Worm (Caenorhabditis elegans) whole organism, L1 larva: ENCODE data around the gene T02B11.3.

Experiments
- C04F5.9 ChIP-seq: sonication (generic microtip); optimal IDR thresholded peaks from 2 replicates; lab custom pipeline; 2016; ENCODE audit warnings: missing genetic modification characterization, missing compliant biosample characterization
- C16A3.4 ChIP-seq: fragments of 150-350 bp; optimal IDR thresholded peaks from 2 replicates; lab custom pipeline; 2014; ENCODE audit warnings: missing biosample characterization, missing genetic modification characterization
- F16B12.6 ChIP-seq: fragments of 150-350 bp; optimal IDR thresholded peaks from 2 replicates; lab custom pipeline; 2014; ENCODE audit warnings: missing biosample characterization, missing genetic modification characterization
- aha-1 ChIP-seq: fragments of 150-350 bp; optimal IDR thresholded peaks from 2 replicates; lab custom pipeline; 2014; ENCODE audit warnings: missing biosample characterization, missing genetic modification characterization
- alr-1 ChIP-seq: fragments of 200-800 bp; sonication (Bioruptor generic); optimal IDR thresholded peaks from 2 replicates; lab custom pipeline; 2018; ENCODE audit warnings: borderline replicate concordance, mild to moderate bottlenecking, missing genetic modification characterization, missing compliant biosample characterization
- aly-2 ChIP-seq: fragments of 150-350 bp; optimal IDR thresholded peaks from 2 replicates; lab custom pipeline; 2014; ENCODE audit warnings: missing biosample characterization, missing genetic modification characterization
- blmp-1 ChIP-seq: fragments of 150-350 bp; optimal IDR thresholded peaks from 2 replicates; lab custom pipeline; 2014; ENCODE audit warnings: missing biosample characterization, missing genetic modification characterization
- ceh-63 ChIP-seq: fragments of 200-800 bp; sonication (Bioruptor generic); optimal IDR thresholded peaks from 2 replicates; lab custom pipeline; 2018; ENCODE audit warnings: mild to moderate bottlenecking, missing genetic modification characterization, missing compliant biosample characterization
- ceh-8 ChIP-seq: fragments of 200-800 bp; sonication (Bioruptor generic); optimal IDR thresholded peaks from 2 replicates; lab custom pipeline; 2018; ENCODE audit warnings: mild to moderate bottlenecking, missing genetic modification characterization, moderate library complexity, missing compliant biosample characterization
- ceh-90 ChIP-seq: sonication (generic microtip); optimal IDR thresholded peaks from 2 replicates; lab custom pipeline; 2016; ENCODE audit warnings: missing genetic modification characterization, missing compliant biosample characterization
- ces-1 ChIP-seq: fragments of 150-350 bp; optimal IDR thresholded peaks from 2 replicates; lab custom pipeline; 2014; ENCODE audit warnings: missing biosample characterization, missing genetic modification reagents, missing genetic modification characterization
- dpl-1 ChIP-seq, 3 experiments: fragments of 150-350 bp in 2 of 3; sonication (generic microtip) in 1 of 3; optimal IDR thresholded peaks; 2 replicates each; lab custom pipeline; 2014 to 2017; ENCODE audit warnings: missing biosample characterization in 3 of 3, missing genetic modification characterization in 3 of 3, missing genetic modification reagents in 3 of 3
- dsc-1 ChIP-seq: sonication (generic microtip); optimal IDR thresholded peaks from 2 replicates; lab custom pipeline; 2016; ENCODE audit warnings: mild to moderate bottlenecking, missing genetic modification characterization, missing compliant biosample characterization
- efl-1 ChIP-seq, 4 experiments: fragments of 150-350 bp; optimal IDR thresholded peaks in 3 of 4; peaks in 1 of 4; 1 replicate in 1 of 4; 2 replicates in 3 of 4; lab custom pipeline; 2014; ENCODE audit warnings: missing biosample characterization in 2 of 4, missing genetic modification characterization in 2 of 4, missing genetic modification reagents in 2 of 4
- egl-13 ChIP-seq: sonication (generic microtip); optimal IDR thresholded peaks from 2 replicates; lab custom pipeline; 2016; ENCODE audit warnings: missing genotype, missing genetic modification reagents, missing genetic modification characterization, missing compliant biosample characterization
- elt-2 ChIP-seq: sonication (generic microtip); optimal IDR thresholded peaks from 2 replicates; lab custom pipeline; 2016; ENCODE audit warnings: missing genetic modification characterization, mild to moderate bottlenecking, inconsistent platforms, missing compliant biosample characterization, missing genetic modification reagents
- elt-3 ChIP-seq, 6 experiments: fragments of 150-350 bp in 1 of 6; sonication (generic microtip); optimal IDR thresholded peaks; 2 replicates each; lab custom pipeline; 2017 to 2018; ENCODE audit warnings: missing biosample characterization in 6 of 6, missing genetic modification characterization in 6 of 6, inconsistent platforms in 1 of 6
- ets-5 ChIP-seq: fragments of 200-800 bp; sonication (Bioruptor generic); IDR thresholded peaks from 2 replicates; pipeline ENCODE4 v1.3.6; 2022; ENCODE audit warnings: missing genetic modification characterization, missing compliant biosample characterization
- fkh-4 ChIP-seq: sonication (generic microtip); optimal IDR thresholded peaks from 2 replicates; lab custom pipeline; 2016; ENCODE audit warnings: missing compliant biosample characterization, missing genetic modification characterization, borderline replicate concordance
- fos-1 ChIP-seq: fragments of 150-350 bp; optimal IDR thresholded peaks from 2 replicates; lab custom pipeline; 2014; ENCODE audit warnings: missing biosample characterization, missing genetic modification characterization
- hlh-17 ChIP-seq: fragments of 200-800 bp; sonication (Bioruptor generic); optimal IDR thresholded peaks from 2 replicates; lab custom pipeline; 2018; ENCODE audit warnings: missing genetic modification characterization, mild to moderate bottlenecking, missing compliant biosample characterization, moderate library complexity, borderline replicate concordance
- irx-1 ChIP-seq: sonication (generic microtip); optimal IDR thresholded peaks from 2 replicates; lab custom pipeline; 2016; ENCODE audit warnings: missing genetic modification characterization, missing compliant biosample characterization
- lin-14 ChIP-seq: fragments of 200-800 bp; sonication (Bioruptor generic); optimal IDR thresholded peaks from 2 replicates; lab custom pipeline; 2018; ENCODE audit warnings: mild to moderate bottlenecking, missing genetic modification characterization, moderate library complexity, missing compliant biosample characterization
- lir-3 ChIP-seq: sonication (generic microtip); optimal IDR thresholded peaks from 2 replicates; lab custom pipeline; 2016; ENCODE audit warnings: mild to moderate bottlenecking, missing genetic modification characterization, moderate library complexity, missing compliant biosample characterization; ENCODE audit not compliant: poor library complexity
- lsy-2 ChIP-seq, 2 experiments: fragments of 150-350 bp; optimal IDR thresholded peaks; 2 replicates each; lab custom pipeline; 2014; ENCODE audit warnings: missing biosample characterization in 2 of 2, missing genetic modification characterization in 2 of 2
- mep-1 ChIP-seq: fragments of 150-350 bp; optimal IDR thresholded peaks from 2 replicates; lab custom pipeline; 2014; ENCODE audit warnings: missing biosample characterization, missing genetic modification characterization
- nhr-11 ChIP-seq: fragments of 150-350 bp; optimal IDR thresholded peaks from 2 replicates; lab custom pipeline; 2014; ENCODE audit warnings: missing biosample characterization, missing genetic modification characterization
- nhr-12 ChIP-seq: sonication (generic microtip); optimal IDR thresholded peaks from 2 replicates; lab custom pipeline; 2017; ENCODE audit warnings: missing biosample characterization, missing genetic modification characterization
- nhr-19 ChIP-seq: fragments of 200-800 bp; sonication (Bioruptor generic); conservative IDR thresholded peaks from 2 replicates; pipeline ENCODE4 v1.3.6; 2022; ENCODE audit warnings: missing genetic modification characterization, missing compliant biosample characterization
- nhr-20 ChIP-seq: sonication (generic microtip); optimal IDR thresholded peaks from 2 replicates; lab custom pipeline; 2016; ENCODE audit warnings: mild to moderate bottlenecking, missing genetic modification characterization, missing compliant biosample characterization
- nhr-237 ChIP-seq: fragments of 150-350 bp; optimal IDR thresholded peaks from 2 replicates; lab custom pipeline; 2014; ENCODE audit warnings: missing biosample characterization, missing genetic modification characterization
- nhr-47 ChIP-seq: sonication (generic microtip); optimal IDR thresholded peaks from 2 replicates; lab custom pipeline; 2016; ENCODE audit warnings: mild to moderate bottlenecking, missing genetic modification characterization, moderate library complexity, missing compliant biosample characterization
- nhr-76 ChIP-seq: sonication (generic microtip); optimal IDR thresholded peaks from 2 replicates; lab custom pipeline; 2017; ENCODE audit warnings: missing biosample characterization, missing genetic modification characterization
- nhr-77 ChIP-seq: fragments of 150-350 bp; optimal IDR thresholded peaks from 2 replicates; lab custom pipeline; 2014; ENCODE audit warnings: missing biosample characterization, missing genetic modification characterization
- nhr-85 ChIP-seq: sonication (generic microtip); peaks from one replicate; lab custom pipeline; 2016; ENCODE audit warnings: missing genetic modification characterization, inconsistent platforms, missing compliant biosample characterization
- nhr-90 ChIP-seq: sonication (generic microtip); optimal IDR thresholded peaks from 2 replicates; lab custom pipeline; 2016; ENCODE audit warnings: mild to moderate bottlenecking, missing genetic modification characterization, missing compliant biosample characterization; ENCODE audit not compliant: poor library complexity
- pag-3 ChIP-seq: sonication (generic microtip); optimal IDR thresholded peaks from 2 replicates; lab custom pipeline; 2017; ENCODE audit warnings: missing genetic modification characterization, mild to moderate bottlenecking, missing compliant biosample characterization, antibody characterized with exemption, borderline replicate concordance; ENCODE audit not compliant: insufficient read depth
- pqm-1 ChIP-seq: sonication (generic microtip); optimal IDR thresholded peaks from 3 replicates; lab custom pipeline; 2017; ENCODE audit warnings: missing biosample characterization, missing genetic modification characterization
- snpc-4 ChIP-seq: fragments of 150-350 bp; optimal IDR thresholded peaks from 2 replicates; lab custom pipeline; 2014; ENCODE audit warnings: missing biosample characterization, missing genetic modification characterization
- snu-23 ChIP-seq: sonication (generic microtip); optimal IDR thresholded peaks from 2 replicates; lab custom pipeline; 2016; ENCODE audit warnings: missing genetic modification characterization, missing compliant biosample characterization
- sox-4 ChIP-seq: sonication (generic microtip); optimal IDR thresholded peaks from 2 replicates; lab custom pipeline; 2016; ENCODE audit warnings: missing genetic modification characterization, missing compliant biosample characterization
- sup-37 ChIP-seq: fragments of 200-800 bp; sonication (Bioruptor generic); optimal IDR thresholded peaks from 2 replicates; lab custom pipeline; 2018; ENCODE audit warnings: mild to moderate bottlenecking, missing genetic modification characterization, missing compliant biosample characterization
- unc-130 ChIP-seq: fragments of 150-350 bp; optimal IDR thresholded peaks from 2 replicates; lab custom pipeline; 2017; ENCODE audit warnings: missing biosample characterization, missing genetic modification characterization, inconsistent platforms
- vab-15 ChIP-seq: sonication (generic microtip); optimal IDR thresholded peaks from 2 replicates; lab custom pipeline; 2017; ENCODE audit warnings: missing genotype, mild to moderate bottlenecking, missing genetic modification characterization, missing compliant biosample characterization
- xbp-1 ChIP-seq: sonication (generic microtip); optimal IDR thresholded peaks from 2 replicates; lab custom pipeline; 2016; ENCODE audit warnings: missing genetic modification characterization, missing compliant biosample characterization
- zag-1 ChIP-seq: fragments of 150-350 bp; optimal IDR thresholded peaks from 2 replicates; lab custom pipeline; 2014; ENCODE audit warnings: missing biosample characterization, missing genetic modification characterization
- ztf-11 ChIP-seq, 2 experiments: sonication (generic microtip); optimal IDR thresholded peaks; 2 replicates each; lab custom pipeline; 2016 to 2017; ENCODE audit warnings: missing genetic modification characterization in 2 of 2, missing biosample characterization in 1 of 2, missing compliant biosample characterization in 1 of 2

Gene T02B11.3

DNA sequence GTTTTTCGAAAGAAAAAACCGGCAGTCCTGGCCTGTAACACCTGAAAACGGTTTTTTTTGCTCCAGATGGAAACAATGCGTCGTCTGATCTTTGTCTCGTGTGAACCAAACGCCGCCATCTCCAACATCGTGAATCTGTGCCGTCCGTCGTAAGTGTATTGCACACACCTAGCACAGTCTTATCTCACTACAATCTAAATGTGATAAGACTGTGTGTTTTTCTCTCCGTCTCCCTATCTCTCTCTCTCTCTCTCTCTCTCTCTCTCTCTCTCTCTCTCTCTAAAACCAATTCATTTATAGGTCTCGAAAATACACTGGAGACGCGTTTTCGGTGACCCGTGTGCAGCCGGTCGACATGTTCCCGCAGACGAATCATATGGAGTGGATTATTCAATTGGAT lies 44.0 kb upstream of the T02B11.3 start (continued):
- TF ChIP-seq alr-1 (no peak), zag-1 (tag; lab: Kevin White, UChicago) (no peak)

DNA sequence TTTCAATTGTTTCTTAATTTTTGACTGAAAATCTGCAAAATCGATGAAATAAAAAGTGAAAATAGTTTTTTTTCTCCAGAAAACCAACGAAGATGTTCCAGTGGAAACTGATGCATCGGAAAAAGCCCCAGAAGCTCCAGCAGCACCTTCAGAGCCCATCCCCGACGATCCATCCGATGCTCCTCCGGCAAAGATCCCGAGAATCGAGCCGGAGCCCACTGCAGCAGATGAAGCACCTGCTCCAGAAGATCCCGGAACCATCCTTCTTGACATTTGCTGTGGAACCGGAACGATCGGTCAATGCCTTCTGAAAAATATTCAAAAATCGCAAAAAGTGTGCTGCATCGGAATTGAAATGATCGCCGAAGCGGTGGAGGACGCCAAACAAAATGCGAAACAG lies 42.1 kb upstream of the T02B11.3 start:
- no peak for TF ChIP-seq efl-1 (optimal IDR thresholded peaks at IDR 0.05; lab: Kevin White, UChicago)
- TF ChIP-seq efl-1 (GFP tag; optimal IDR thresholded peaks at IDR 0.05 in 1 of 2; lab: Kevin White, UChicago), result peak in 1 of 2 experiments; percentile 17
- 0 out of 2 replicates have a peak, but pooled peaks have one; percentile 39 for TF ChIP-seq ets-5 (GFP tag; lab: Robert Waterston, UW)
- no peak for TF ChIP-seq ces-1 (GFP tag; lab: Kevin White, UChicago)
- TF ChIP-seq, all 84 proteins: peak for 2

DNA sequence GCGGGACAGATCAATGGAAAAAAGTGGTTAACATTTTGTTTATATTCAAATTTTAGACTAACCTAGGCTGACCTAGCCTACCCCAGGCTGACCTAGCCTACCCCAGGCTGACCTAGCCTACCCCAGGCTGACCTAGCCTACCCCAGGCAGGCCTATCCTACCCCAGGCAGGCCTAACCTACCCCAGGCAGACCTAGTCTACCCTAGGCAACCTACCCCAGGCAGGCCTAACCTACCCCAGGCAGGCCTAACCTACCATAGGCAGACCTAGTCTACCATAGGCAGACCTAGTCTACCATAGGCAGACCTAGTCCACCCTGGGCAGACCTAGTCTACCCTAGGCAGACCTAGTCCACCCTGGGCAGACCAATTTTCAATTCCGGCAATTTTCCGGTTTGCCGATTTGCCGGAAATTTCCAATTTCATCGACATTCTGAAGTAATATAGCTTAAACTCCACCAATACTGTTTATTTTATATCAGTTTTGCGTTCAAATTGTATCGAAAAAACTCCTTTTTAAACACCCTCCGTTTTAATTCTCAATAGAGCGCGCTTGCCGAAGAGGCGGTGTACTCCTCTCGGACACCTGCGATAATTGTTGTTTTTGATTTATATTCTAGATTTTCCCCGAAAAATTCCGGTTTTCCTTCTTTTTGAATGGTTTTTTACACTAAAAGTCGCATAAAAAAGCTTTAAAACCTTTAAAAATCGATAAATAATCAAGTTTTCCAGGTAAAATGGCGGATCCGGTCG lies 37.8 kb upstream of the T02B11.3 start, which contains the start of gene trm-2A:
Gene trm-2A (plus strand): TSS at position 732 of the 752 bp plus-strand sequence.
- TF ChIP-seq F16B12.6 (tag; lab: Kevin White, UChicago) (peak; percentile 50), sox-4 (peak; percentile 53), fkh-4 (tag; lab: Kevin White, UChicago) (peak; percentile 25), ceh-8 (GFP tag; lab: Kevin White, UChicago) (peak; percentile 21), pqm-1 (tag; lab: Kevin White, UChicago) (no peak), lsy-2 (tag; optimal IDR thresholded peaks at IDR 0.05; lab: Kevin White, UChicago) (peak; percentile 83 to 88), ceh-90 (tag; lab: Kevin White, UChicago) (peak; percentile 33), nhr-85 (peak; percentile 91), nhr-12 (tag; lab: Kevin White, UChicago) (no peak), nhr-47 (peak; percentile 89), nhr-20 (tag; lab: Kevin White, UChicago) (peak; percentile 91), irx-1 (peak; percentile 70), lin-14 (GFP tag; lab: Kevin White, UChicago) (peak; percentile 94), nhr-77 (tag; lab: Kevin White, UChicago) (peak; percentile 68), xbp-1 (tag; lab: Kevin White, UChicago) (peak; percentile 82), ztf-11 (tag; optimal IDR thresholded peaks at IDR 0.05; lab: Kevin White, UChicago) (peak in 1 of 2 experiments; percentile 75), unc-130 (tag; lab: Kevin White, UChicago) (peak; percentile 88), blmp-1 (peak; percentile 75), dsc-1 (tag; lab: Kevin White, UChicago) (peak; percentile 79), hlh-17 (GFP tag; lab: Kevin White, UChicago) (no peak), nhr-237 (no peak), aha-1 (tag; lab: Kevin White, UChicago) (no peak), elt-2 (tag; lab: Kevin White, UChicago) (peak; percentile 27), ceh-63 (GFP tag; lab: Kevin White, UChicago) (peak; percentile 9), nhr-19 (GFP tag; lab: Robert Waterston, UW) (peak; percentile 85), elt-3 (tag; optimal IDR thresholded peaks at IDR 0.05; lab: Kevin White, UChicago) (peak in 3 of 6 experiments; percentile 34 to 76 (median 76)), pag-3 (tag; lab: Kevin White, UChicago) (no peak), sup-37 (peak; percentile 6), nhr-76 (tag; lab: Kevin White, UChicago) (no peak), C16A3.4 (peak; percentile 86), aly-2 (tag; lab: Kevin White, UChicago) (peak; percentile 78), vab-15 (peak; percentile 79), egl-13 (tag; lab: Kevin White, UChicago) (peak; percentile 38), snpc-4 (peak; percentile 11), lir-3 (tag; lab: Kevin White, UChicago) (no peak), nhr-11 (tag; lab: Kevin White, UChicago) (peak; percentile 52), mep-1 (tag; lab: Kevin White, UChicago) (peak; percentile 87), fos-1 (tag; lab: Kevin White, UChicago) (peak; percentile 57), C04F5.9 (tag; lab: Kevin White, UChicago) (no peak), snu-23 (peak; percentile 92), dpl-1 (GFP tag; optimal IDR thresholded peaks at IDR 0.05; lab: Kevin White, UChicago) (peak; percentile 89 to 98 (median 98)), nhr-90 (tag; lab: Kevin White, UChicago) (peak; percentile 85)
